Worm (Caenorhabditis elegans): ENCODE results near the gene wdr-60.

The wdr-60 gene

ce11 chrIII:4998111-4998859 lies 11.3 kb downstream of the wdr-60 start, which contains the start of gene tmem-131:
tmem-131 (minus strand) TSS chrIII:4998161.
- TF ChIP-seq egl-27 (tag; optimal IDR thresholded peaks at IDR 0.05) (no peak), nhr-23 (tag; optimal IDR thresholded peaks at IDR 0.05) (peak; percentile 83), nhr-76 (tag; optimal IDR thresholded peaks at IDR 0.05) (no peak), fos-1 (tag; optimal IDR thresholded peaks at IDR 0.05) (no peak), jun-1 (tag; optimal IDR thresholded peaks at IDR 0.05) (no peak), tbx-2 (tag; optimal IDR thresholded peaks at IDR 0.05) (no peak), nfya-1 (tag; optimal IDR thresholded peaks at IDR 0.05; ENCODE audit: insufficient read depth) (peak; percentile 36), ceh-28 (tag; optimal IDR thresholded peaks at IDR 0.05) (peak; percentile 79), elt-1 (tag; optimal IDR thresholded peaks at IDR 0.05) (no peak), mdl-1 (tag; optimal IDR thresholded peaks at IDR 0.05) (no peak), nhr-25 (tag; optimal IDR thresholded peaks at IDR 0.05) (peak; percentile 91)

- TF ChIP-seq jun-1 (tag; optimal IDR thresholded peaks at IDR 0.05) (no peak), snpc-4 (tag; optimal IDR thresholded peaks at IDR 0.05) (peak; percentile 2), tbx-2 (tag; optimal IDR thresholded peaks at IDR 0.05) (no peak), nfya-1 (tag; optimal IDR thresholded peaks at IDR 0.05; ENCODE audit: insufficient read depth) (peak; percentile 5), egl-27 (tag; optimal IDR thresholded peaks at IDR 0.05) (no peak), pha-4 (tag; optimal IDR thresholded peaks at IDR 0.05) (no peak)
Measured at ce11 chrIII:4998956-4999425, 12.0 kb downstream of the wdr-60 start, which contains the start of gene smcr-8. smcr-8 (plus strand) TSS chrIII:4999375.

- no peak for TF ChIP-seq nhr-67 (tag; optimal IDR thresholded peaks at IDR 0.05)
- no peak for TF ChIP-seq nhr-76 (tag; optimal IDR thresholded peaks at IDR 0.05)
- no peak for TF ChIP-seq ceh-28 (tag; optimal IDR thresholded peaks at IDR 0.05)
- no peak for TF ChIP-seq egl-5 (tag; optimal IDR thresholded peaks at IDR 0.05)
- no peak for TF ChIP-seq mdl-1 (tag; optimal IDR thresholded peaks at IDR 0.05)
- no peak for TF ChIP-seq pqm-1 (tag; optimal IDR thresholded peaks at IDR 0.05)
- TF ChIP-seq nhr-28 (tag; optimal IDR thresholded peaks at IDR 0.05) = no peak
- no peak for TF ChIP-seq hmg-11 (tag; optimal IDR thresholded peaks at IDR 0.05)
- TF ChIP-seq elt-1 (tag; optimal IDR thresholded peaks at IDR 0.05) = no peak
- no peak for TF ChIP-seq unc-39 (tag; optimal IDR thresholded peaks at IDR 0.05)
- no peak for TF ChIP-seq ceh-16 (tag; optimal IDR thresholded peaks at IDR 0.05)
- no peak for TF ChIP-seq fkh-2 (tag; optimal IDR thresholded peaks at IDR 0.05)
- no peak for TF ChIP-seq ztf-11 (tag; optimal IDR thresholded peaks at IDR 0.05)
Measured at ce11 chrIII:5002231-5002630, 15.2 kb downstream of the wdr-60 start, which contains the start of gene R144.10. R144.10 (minus strand) TSS chrIII:5002331.

ce11 chrIII:5004621-5005020 lies 17.6 kb downstream of the wdr-60 start, which contains the start of gene R144.6:
R144.6 (minus strand) TSS chrIII:5004721.
- TF ChIP-seq mml-1 (tag; optimal IDR thresholded peaks at IDR 0.05) = no peak
- TF ChIP-seq R02D3.7 (tag; optimal IDR thresholded peaks at IDR 0.05) = no peak
- TF ChIP-seq egl-27 (tag; optimal IDR thresholded peaks at IDR 0.05) = no peak
- TF ChIP-seq pqm-1 (tag; optimal IDR thresholded peaks at IDR 0.05) = no peak
- no peak for TF ChIP-seq lsy-12 (tag; optimal IDR thresholded peaks at IDR 0.05)
- no peak for TF ChIP-seq ceh-28 (tag; optimal IDR thresholded peaks at IDR 0.05)
- no peak for TF ChIP-seq ceh-9 (tag; optimal IDR thresholded peaks at IDR 0.05)
- no peak for TF ChIP-seq pha-4 (tag; optimal IDR thresholded peaks at IDR 0.05)
- TF ChIP-seq fkh-2 (tag; optimal IDR thresholded peaks at IDR 0.05) = no peak
- TF ChIP-seq nfya-1 (tag; optimal IDR thresholded peaks at IDR 0.05; ENCODE audit: insufficient read depth) = no peak
- no peak for TF ChIP-seq eor-1 (tag; optimal IDR thresholded peaks at IDR 0.05)
- TF ChIP-seq fkh-10 (GFP tag; optimal IDR thresholded peaks at IDR 0.05) = no peak
- no peak for TF ChIP-seq ceh-82 (tag; optimal IDR thresholded peaks at IDR 0.05)

- TF ChIP-seq elt-1 (tag; optimal IDR thresholded peaks at IDR 0.05) (no peak), fkh-10 (GFP tag; optimal IDR thresholded peaks at IDR 0.05) (no peak), ztf-11 (tag; optimal IDR thresholded peaks at IDR 0.05) (no peak), egl-5 (tag; optimal IDR thresholded peaks at IDR 0.05) (no peak), ZK546.5 (tag; optimal IDR thresholded peaks at IDR 0.05) (no peak), eor-1 (tag; optimal IDR thresholded peaks at IDR 0.05) (no peak), elt-3 (tag; optimal IDR thresholded peaks at IDR 0.05) (no peak), lin-15B (tag; optimal IDR thresholded peaks at IDR 0.05) (no peak), snpc-4 (tag; optimal IDR thresholded peaks at IDR 0.05) (no peak), ama-1 (optimal IDR thresholded peaks at IDR 0.05) (no peak), mml-1 (tag; optimal IDR thresholded peaks at IDR 0.05) (no peak), zag-1 (tag; optimal IDR thresholded peaks at IDR 0.05) (no peak), pha-4 (tag; optimal IDR thresholded peaks at IDR 0.05) (no peak), aly-2 (tag; optimal IDR thresholded peaks at IDR 0.05) (no peak), lsy-12 (tag; optimal IDR thresholded peaks at IDR 0.05) (no peak)
Measured at ce11 chrIII:5006881-5007280, 19.9 kb downstream of the wdr-60 start, which contains the start of gene R144.12. R144.12 (minus strand) TSS chrIII:5006981.

Measured in whole organism, L3 larva.